Worm (Caenorhabditis elegans): Measurements from ENCODE around the gene W06G6.9.

ce11 chrV:16679981-16680380 is 33.7 kb upstream of the W06G6.9 start, which contains the start of gene srw-44:
- TF ChIP-seq nhr-76 (tag; optimal IDR thresholded peaks at IDR 0.05), result no peak
- no peak for TF ChIP-seq snpc-4 (tag; optimal IDR thresholded peaks at IDR 0.05)

All from whole organism, mixed stage, embryonic.